Fruit fly (Drosophila melanogaster): Measurements from ENCODE around the gene AdipoR.

DNA sequence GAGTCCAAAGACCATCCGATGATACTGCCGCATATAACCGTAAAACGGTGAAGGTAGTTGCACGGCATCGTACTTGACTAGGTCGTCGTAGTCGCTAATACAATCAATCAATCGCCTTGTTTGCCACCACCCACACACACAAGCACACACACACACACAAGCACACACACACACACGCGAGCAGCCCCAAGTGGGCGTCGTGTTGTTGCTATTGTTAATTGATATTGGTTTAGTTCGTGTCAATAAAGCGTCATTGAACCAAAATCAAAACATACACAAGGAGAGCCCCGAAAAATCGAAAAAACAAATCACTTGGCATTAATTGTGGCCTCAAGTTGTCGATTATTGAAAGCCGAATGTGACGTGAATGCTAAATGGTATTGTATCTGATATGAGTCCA, 48.8 kb upstream of the AdipoR start:
- TF ChIP-seq EcR (GFP tag; optimal IDR thresholded peaks at IDR 0.05), result no peak
- TF ChIP-seq usp (GFP tag; optimal IDR thresholded peaks at IDR 0.05), result no peak
- no peak for TF ChIP-seq Dll (optimal IDR thresholded peaks at IDR 0.05)
- no peak for TF ChIP-seq pan (optimal IDR thresholded peaks at IDR 0.05)
- no peak for TF ChIP-seq psq (optimal IDR thresholded peaks at IDR 0.05)

Data from whole organism.